Worm (Caenorhabditis elegans): ENCODE data around the gene fzo-1.

DNA sequence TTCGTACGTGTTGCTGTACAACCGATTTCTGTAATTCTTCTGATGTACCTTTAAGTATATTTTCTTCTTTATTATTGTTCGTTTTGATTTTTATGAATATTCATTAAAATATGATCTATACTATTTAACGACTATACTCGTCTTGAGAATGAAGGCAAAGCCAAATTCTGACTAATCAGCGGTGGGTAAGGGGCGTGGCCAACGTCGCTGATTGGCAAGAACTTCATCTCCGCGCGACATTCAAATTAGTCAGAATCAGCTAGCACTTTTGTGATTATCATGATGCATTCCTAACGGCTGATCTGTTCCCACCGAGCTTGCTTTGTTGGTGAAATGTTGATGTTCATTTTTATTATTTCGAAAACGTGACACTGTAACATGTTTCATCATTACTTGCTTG lies 30.9 kb upstream of the fzo-1 start:
- TF ChIP-seq flt-1 (GFP tag; IDR thresholded peaks at IDR 0.05) (no peak), ama-1 (optimal IDR thresholded peaks at IDR 0.05) (no peak), B0310.2 (tag; optimal IDR thresholded peaks at IDR 0.05) (no peak), sea-1 (GFP tag; conservative IDR thresholded peaks at IDR 0.05) (no peak), hnd-1 (tag; optimal IDR thresholded peaks at IDR 0.05) (no peak), tbx-11 (GFP tag; IDR thresholded peaks at IDR 0.05) (no peak), ceh-13 (GFP tag; optimal IDR thresholded peaks at IDR 0.05) (no peak), aly-1 (tag; optimal IDR thresholded peaks at IDR 0.05) (no peak), hmbx-1 (tag; optimal IDR thresholded peaks at IDR 0.05) (no peak), F13C5.2 (tag; optimal IDR thresholded peaks at IDR 0.05) (no peak), tbx-37 (GFP tag; conservative IDR thresholded peaks at IDR 0.05) (no peak), scrt-1 (GFP tag; IDR thresholded peaks at IDR 0.05) (no peak), ets-7 (tag; optimal IDR thresholded peaks at IDR 0.05) (no peak), ceh-36 (tag; optimal IDR thresholded peaks at IDR 0.05) (no peak)

All from whole organism, early embryonic.